Worm (Caenorhabditis elegans) whole organism, late embryonic: ENCODE data around the gene K07B1.4.

Source experiments
- C08G9.2 ChIP-seq: sonication (generic microtip); optimal IDR thresholded peaks from 2 replicates; lab custom pipeline; 2016; ENCODE audit warnings: mild to moderate bottlenecking, missing genetic modification characterization, moderate library complexity, missing compliant biosample characterization
- F13H6.1 ChIP-seq: sonication (generic microtip); optimal IDR thresholded peaks from 2 replicates; lab custom pipeline; 2016; ENCODE audit warnings: missing genetic modification characterization, missing compliant biosample characterization
- K02D7.2 ChIP-seq: sonication (generic microtip); optimal IDR thresholded peaks from 2 replicates; lab custom pipeline; 2017; ENCODE audit warnings: mild to moderate bottlenecking, missing genetic modification characterization, missing compliant biosample characterization
- K09A11.1 ChIP-seq: sonication (generic microtip); optimal IDR thresholded peaks from 2 replicates; lab custom pipeline; 2017; ENCODE audit warnings: antibody characterized with exemption, mild to moderate bottlenecking, missing genetic modification characterization, missing compliant biosample characterization; ENCODE audit not compliant: insufficient read depth
- T23F11.4 ChIP-seq: fragments of 200-800 bp; sonication (Bioruptor generic); optimal IDR thresholded peaks from 2 replicates; lab custom pipeline; 2018; ENCODE audit warnings: mild to moderate bottlenecking, missing genetic modification characterization, missing compliant biosample characterization
- ama-1 ChIP-seq: fragments of 150-350 bp; optimal IDR thresholded peaks from 2 replicates; lab custom pipeline; 2014
- ceh-18 ChIP-seq: sonication (generic microtip); optimal IDR thresholded peaks from 2 replicates; lab custom pipeline; 2016; ENCODE audit warnings: missing genetic modification characterization, missing compliant biosample characterization
- ceh-2 ChIP-seq: sonication (generic microtip); optimal IDR thresholded peaks from 2 replicates; lab custom pipeline; 2016; ENCODE audit warnings: missing genotype, missing genetic modification characterization, missing compliant biosample characterization
- ceh-22 ChIP-seq: sonication (generic microtip); optimal IDR thresholded peaks from 2 replicates; lab custom pipeline; 2017; ENCODE audit warnings: missing biosample characterization, missing genetic modification characterization
- ceh-24 ChIP-seq: sonication (generic microtip); optimal IDR thresholded peaks from 2 replicates; lab custom pipeline; 2016; ENCODE audit warnings: mild to moderate bottlenecking, missing genetic modification characterization, missing compliant biosample characterization
- ceh-30 ChIP-seq: fragments of 150-350 bp; optimal IDR thresholded peaks from 2 replicates; lab custom pipeline; 2014; ENCODE audit warnings: missing biosample characterization, missing genetic modification characterization
- ceh-45 ChIP-seq: fragments of 200-800 bp; sonication (Bioruptor generic); IDR thresholded peaks from 2 replicates; pipeline ENCODE4 v1.3.6; 2022; ENCODE audit warnings: missing genetic modification reagents, missing genetic modification characterization, missing compliant biosample characterization
- ceh-48 ChIP-seq: sonication (generic microtip); optimal IDR thresholded peaks from 2 replicates; lab custom pipeline; 2016; ENCODE audit warnings: missing genetic modification characterization, inconsistent platforms, missing compliant biosample characterization
- che-1 ChIP-seq: sonication (generic microtip); optimal IDR thresholded peaks from 2 replicates; lab custom pipeline; 2016; ENCODE audit warnings: mild to moderate bottlenecking, missing genetic modification characterization, missing compliant biosample characterization
- dmd-4 ChIP-seq: sonication (generic microtip); optimal IDR thresholded peaks from 2 replicates; lab custom pipeline; 2016; ENCODE audit warnings: borderline replicate concordance, missing genetic modification characterization, missing compliant biosample characterization
- elt-2 ChIP-seq: sonication (generic microtip); optimal IDR thresholded peaks from 2 replicates; lab custom pipeline; 2016; ENCODE audit warnings: missing genetic modification reagents, missing genetic modification characterization, missing compliant biosample characterization
- elt-4 ChIP-seq: sonication (generic microtip); optimal IDR thresholded peaks from 2 replicates; lab custom pipeline; 2016; ENCODE audit warnings: missing genetic modification characterization, missing compliant biosample characterization
- ets-4 ChIP-seq: sonication (generic microtip); optimal IDR thresholded peaks from 2 replicates; lab custom pipeline; 2016; ENCODE audit warnings: missing genetic modification characterization, missing compliant biosample characterization
- fax-1 ChIP-seq: sonication (generic microtip); optimal IDR thresholded peaks from 2 replicates; lab custom pipeline; 2016; ENCODE audit warnings: missing genotype, missing genetic modification characterization, missing compliant biosample characterization
- gmeb-2 ChIP-seq: sonication (generic microtip); optimal IDR thresholded peaks from 2 replicates; lab custom pipeline; 2016; ENCODE audit warnings: missing genetic modification characterization, inconsistent platforms, missing compliant biosample characterization
- hlh-13 ChIP-seq: fragments of 200-800 bp; sonication (Bioruptor generic); optimal IDR thresholded peaks from 2 replicates; lab custom pipeline; 2018; ENCODE audit warnings: mild to moderate bottlenecking, missing genetic modification characterization, missing compliant biosample characterization
- hlh-15 ChIP-seq: sonication (generic microtip); optimal IDR thresholded peaks from 2 replicates; lab custom pipeline; 2016; ENCODE audit warnings: missing genetic modification characterization, missing compliant biosample characterization
- hlh-30 ChIP-seq: sonication (generic microtip); optimal IDR thresholded peaks from 2 replicates; lab custom pipeline; 2017; ENCODE audit warnings: antibody characterized with exemption, missing genetic modification characterization, missing compliant biosample characterization; ENCODE audit not compliant: insufficient read depth
- hlh-8 ChIP-seq: sonication (generic microtip); optimal IDR thresholded peaks from 2 replicates; lab custom pipeline; 2016; ENCODE audit warnings: missing genotype, missing genetic modification characterization, missing compliant biosample characterization
- lim-6 ChIP-seq: sonication (generic microtip); optimal IDR thresholded peaks from 2 replicates; lab custom pipeline; 2016; ENCODE audit warnings: missing genetic modification characterization, missing compliant biosample characterization
- lin-11 ChIP-seq: fragments of 200-800 bp; sonication (Bioruptor generic); optimal IDR thresholded peaks from 2 replicates; lab custom pipeline; 2018; ENCODE audit warnings: mild to moderate bottlenecking, missing genetic modification characterization, missing compliant biosample characterization
- madf-2 ChIP-seq: sonication (generic microtip); optimal IDR thresholded peaks from 2 replicates; lab custom pipeline; 2017; ENCODE audit warnings: missing genetic modification characterization, missing compliant biosample characterization
- mec-3 ChIP-seq: sonication (generic microtip); optimal IDR thresholded peaks from 2 replicates; lab custom pipeline; 2016; ENCODE audit warnings: borderline replicate concordance, missing genetic modification characterization, missing compliant biosample characterization
- nfya-1 ChIP-seq: sonication (generic microtip); optimal IDR thresholded peaks from 2 replicates; lab custom pipeline; 2017; ENCODE audit warnings: missing genetic modification characterization, mild to moderate bottlenecking, missing compliant biosample characterization, antibody characterized with exemption, moderate library complexity
- nhr-11 ChIP-seq: fragments of 150-350 bp; optimal IDR thresholded peaks from 2 replicates; lab custom pipeline; 2014; ENCODE audit warnings: missing biosample characterization, missing genetic modification characterization
- nhr-232 ChIP-seq: sonication (generic microtip); optimal IDR thresholded peaks from 2 replicates; lab custom pipeline; 2016; ENCODE audit warnings: missing genetic modification characterization, missing compliant biosample characterization
- npax-4 ChIP-seq: sonication (generic microtip); optimal IDR thresholded peaks from 2 replicates; lab custom pipeline; 2016; ENCODE audit warnings: missing genetic modification characterization, missing compliant biosample characterization
- odd-2 ChIP-seq: sonication (generic microtip); optimal IDR thresholded peaks from 2 replicates; lab custom pipeline; 2017; ENCODE audit warnings: antibody characterized with exemption, mild to moderate bottlenecking, missing genetic modification characterization, missing compliant biosample characterization
- pag-3 ChIP-seq: sonication (generic microtip); optimal IDR thresholded peaks from 2 replicates; lab custom pipeline; 2016; ENCODE audit warnings: missing compliant biosample characterization, missing genetic modification characterization, borderline replicate concordance
- pat-9 ChIP-seq: fragments of 200-800 bp; sonication (Bioruptor generic); optimal IDR thresholded peaks from 2 replicates; lab custom pipeline; 2018; ENCODE audit warnings: mild to moderate bottlenecking, missing genetic modification characterization, moderate library complexity, missing compliant biosample characterization
- pax-1 ChIP-seq: fragments of 150-350 bp; optimal IDR thresholded peaks from 2 replicates; lab custom pipeline; 2014; ENCODE audit warnings: missing biosample characterization, missing genetic modification characterization
- pha-2 ChIP-seq: sonication (generic microtip); optimal IDR thresholded peaks from 2 replicates; lab custom pipeline; 2017; ENCODE audit warnings: mild to moderate bottlenecking, missing genetic modification characterization, missing compliant biosample characterization
- pha-4 ChIP-seq: fragments of 150-350 bp; optimal IDR thresholded peaks from 2 replicates; lab custom pipeline; 2018; ENCODE audit warnings: missing biosample characterization, missing genetic modification reagents, missing genetic modification characterization
- pqm-1 ChIP-seq: sonication (generic microtip); optimal IDR thresholded peaks from 2 replicates; lab custom pipeline; 2016; ENCODE audit warnings: missing genetic modification characterization, missing compliant biosample characterization
- pros-1 ChIP-seq: fragments of 150-350 bp; optimal IDR thresholded peaks from 2 replicates; lab custom pipeline; 2014; ENCODE audit warnings: missing biosample characterization, missing genetic modification reagents, missing genetic modification characterization
- ref-2 ChIP-seq: sonication (generic microtip); optimal IDR thresholded peaks from 2 replicates; lab custom pipeline; 2016; ENCODE audit warnings: missing genetic modification characterization, missing compliant biosample characterization
- rnt-1 ChIP-seq: sonication (generic microtip); optimal IDR thresholded peaks from 2 replicates; lab custom pipeline; 2016; ENCODE audit warnings: missing genetic modification characterization, missing compliant biosample characterization
- sdc-2 ChIP-seq: sonication (generic microtip); optimal IDR thresholded peaks from 2 replicates; lab custom pipeline; 2016; ENCODE audit warnings: missing genotype, missing genetic modification characterization, missing compliant biosample characterization
- tbx-7 ChIP-seq: sonication (generic microtip); optimal IDR thresholded peaks from 2 replicates; lab custom pipeline; 2016; ENCODE audit warnings: missing genotype, missing genetic modification characterization, missing compliant biosample characterization
- unc-3 ChIP-seq, 2 experiments: fragments of 200-800 bp in 1 of 2; sonication (Bioruptor generic) in 1 of 2; sonication (generic microtip) in 1 of 2; conservative IDR thresholded peaks in 1 of 2; optimal IDR thresholded peaks in 1 of 2; 2 replicates each; pipeline versions ENCODE4 v1.3.6 to Lab custom; 2016 to 2022; ENCODE audit warnings: missing compliant biosample characterization in 2 of 2, missing genetic modification characterization in 2 of 2, missing genetic modification reagents in 1 of 2
- unc-42 ChIP-seq: sonication (generic microtip); optimal IDR thresholded peaks from 2 replicates; lab custom pipeline; 2016; ENCODE audit warnings: missing genotype, missing genetic modification characterization, missing compliant biosample characterization
- ztf-16 ChIP-seq: sonication (generic microtip); optimal IDR thresholded peaks from 2 replicates; lab custom pipeline; 2017; ENCODE audit warnings: missing genetic modification characterization, missing compliant biosample characterization

K07B1.4 gene

DNA sequence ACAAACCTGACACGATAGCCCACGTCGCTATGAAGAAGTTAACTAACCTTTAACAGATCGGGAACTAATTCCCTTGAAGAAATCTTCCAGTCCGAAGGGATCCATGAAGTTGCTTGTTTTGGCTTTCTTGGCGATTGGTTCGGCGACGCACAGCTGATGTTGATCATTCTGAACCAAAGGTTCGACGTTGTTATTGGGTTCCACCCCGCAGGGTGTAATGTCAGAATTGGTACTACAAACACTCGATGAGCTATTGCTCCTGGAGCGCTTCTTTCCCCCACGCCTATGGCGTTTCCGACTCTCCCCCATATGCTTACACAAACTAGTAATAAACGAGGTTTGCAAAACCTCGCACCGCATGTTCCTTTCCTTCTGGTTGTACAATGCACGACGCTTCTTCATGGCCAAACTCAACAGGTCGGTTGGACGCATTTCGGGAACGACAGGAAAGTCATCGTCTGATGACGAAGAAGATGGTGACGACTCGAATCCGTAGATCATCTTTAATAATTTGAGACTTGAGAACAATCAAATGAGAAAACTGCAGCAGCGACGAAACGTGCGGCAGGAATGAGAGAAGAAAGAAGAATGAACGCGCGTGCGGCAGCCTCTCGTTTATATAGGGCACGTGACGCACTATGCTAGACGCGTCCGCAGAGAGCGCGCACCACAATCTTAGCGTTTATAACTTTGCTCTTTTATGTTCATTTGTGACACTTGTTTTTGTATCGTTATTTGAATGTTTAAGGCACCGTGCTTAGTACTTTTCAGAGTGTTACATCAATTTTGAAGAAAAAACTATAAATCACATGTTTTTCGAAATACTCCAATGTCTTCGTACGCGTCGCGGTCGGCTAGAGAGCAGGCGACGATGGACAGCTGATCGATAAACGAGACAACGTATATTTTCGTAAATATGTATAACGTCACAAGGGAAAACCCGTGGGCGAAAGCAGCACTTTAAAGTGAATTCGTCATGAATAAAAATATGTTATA, 15.2 kb downstream of the K07B1.4 start, which contains the start of gene tos-1 (continued):
- TF ChIP-seq ztf-16 (tag; lab: Kevin White, UChicago) (peak; percentile 93), K02D7.2 (peak; percentile 70), pat-9 (tag; lab: Kevin White, UChicago) (peak; percentile 90), T23F11.4 (GFP tag; lab: Kevin White, UChicago) (peak; percentile 90), npax-4 (tag; lab: Kevin White, UChicago) (no peak), pros-1 (tag; lab: Kevin White, UChicago) (peak; percentile 82), madf-2 (tag; lab: Kevin White, UChicago) (peak; percentile 91), pha-2 (tag; lab: Kevin White, UChicago) (peak; percentile 85), sdc-2 (tag; lab: Kevin White, UChicago) (peak; percentile 83), hlh-8 (tag; lab: Kevin White, UChicago) (peak; percentile 93), rnt-1 (peak; percentile 99), ceh-30 (tag; lab: Kevin White, UChicago) (no peak), ceh-2 (peak; percentile 71), ama-1 (peak; percentile 99), lin-11 (tag; lab: Kevin White, UChicago) (peak; percentile 57), pha-4 (tag; lab: Kevin White, UChicago) (no peak), hlh-13 (GFP tag; lab: Kevin White, UChicago) (peak; percentile 40), unc-42 (tag; lab: Kevin White, UChicago) (peak; percentile 97), ceh-18 (tag; lab: Kevin White, UChicago) (peak; percentile 100), hlh-15 (tag; lab: Kevin White, UChicago) (no peak), dmd-4 (tag; lab: Kevin White, UChicago) (peak; percentile 68), C08G9.2 (tag; lab: Kevin White, UChicago) (peak; percentile 63), ets-4 (tag; lab: Kevin White, UChicago) (peak; percentile 93), ceh-24 (tag; lab: Kevin White, UChicago) (peak; percentile 60), tbx-7 (tag; lab: Kevin White, UChicago) (peak; percentile 57), lim-6 (peak; percentile 46), nfya-1 (tag; lab: Kevin White, UChicago) (peak; percentile 93), pax-1 (tag; lab: Kevin White, UChicago) (peak; percentile 84), ceh-45 (GFP tag; lab: Robert Waterston, UW) (0 out of 2 replicates have a peak, but pooled peaks have one; percentile 48), mec-3 (no peak), odd-2 (no peak), F13H6.1 (tag; lab: Kevin White, UChicago) (peak; percentile 89), unc-3 (GFP tag; conservative IDR thresholded peaks at IDR 0.05; lab: Robert Waterston, UW) (no peak; the same call in 1 of the 2 replicates), unc-3 (tag; optimal IDR thresholded peaks at IDR 0.05; lab: Kevin White, UChicago) (peak; percentile 96), gmeb-2 (tag; lab: Kevin White, UChicago) (peak; percentile 56), nhr-11 (tag; lab: Kevin White, UChicago) (no peak), hlh-30 (tag; lab: Kevin White, UChicago) (peak; percentile 100)
- TF ChIP-seq, all 69 proteins: peak for 59

DNA sequence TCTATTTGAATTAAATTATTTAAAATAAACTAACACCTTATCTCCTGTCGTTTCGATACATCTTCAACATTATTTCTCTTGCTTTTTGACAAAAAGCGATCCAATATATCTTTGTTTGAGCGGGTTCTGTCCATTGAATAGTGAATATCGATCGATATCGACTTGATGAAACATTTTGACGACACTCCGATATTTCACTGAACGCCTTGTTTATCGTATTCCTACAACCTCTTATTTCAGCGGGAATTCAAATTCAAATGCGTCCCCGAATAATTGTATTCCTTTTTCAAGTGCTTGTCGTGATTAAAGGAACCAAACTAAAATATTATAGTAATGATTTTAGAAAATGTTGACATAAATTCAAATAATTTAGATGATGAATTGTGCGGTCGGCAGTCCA, 18.0 kb downstream of the K07B1.4 start, which contains the start of the genes K07B1.7 and try-5:
K07B1.7 (minus strand) TSS at position 159 of the 400 bp plus-strand sequence.
try-5 (plus strand) TSS at position 241 of the 400 bp plus-strand sequence.
- TF ChIP-seq unc-42 (tag; lab: Kevin White, UChicago) (peak; percentile 41), K09A11.1 (tag; lab: Kevin White, UChicago) (no peak), odd-2 (no peak), lim-6 (no peak), ceh-48 (peak; percentile 77), fax-1 (tag; lab: Kevin White, UChicago) (no peak), dmd-4 (tag; lab: Kevin White, UChicago) (no peak), nhr-232 (tag; lab: Kevin White, UChicago) (no peak), pag-3 (tag; lab: Kevin White, UChicago) (no peak), elt-2 (tag; lab: Kevin White, UChicago) (no peak), pat-9 (tag; lab: Kevin White, UChicago) (no peak), nfya-1 (tag; lab: Kevin White, UChicago) (peak; percentile 21), F13H6.1 (tag; lab: Kevin White, UChicago) (no peak), ceh-22 (no peak), pax-1 (tag; lab: Kevin White, UChicago) (peak; percentile 47), pha-2 (tag; lab: Kevin White, UChicago) (no peak), che-1 (tag; lab: Kevin White, UChicago) (no peak), pqm-1 (tag; lab: Kevin White, UChicago) (no peak), elt-4 (no peak), T23F11.4 (GFP tag; lab: Kevin White, UChicago) (no peak), ref-2 (tag; lab: Kevin White, UChicago) (no peak), lin-11 (tag; lab: Kevin White, UChicago) (no peak), hlh-30 (tag; lab: Kevin White, UChicago) (peak; percentile 3), gmeb-2 (tag; lab: Kevin White, UChicago) (no peak)
- TF ChIP-seq, all 69 proteins: peak for 5
